Fruit fly (Drosophila melanogaster): ENCODE measurements around the gene rdgC.

rdgC gene

DNA sequence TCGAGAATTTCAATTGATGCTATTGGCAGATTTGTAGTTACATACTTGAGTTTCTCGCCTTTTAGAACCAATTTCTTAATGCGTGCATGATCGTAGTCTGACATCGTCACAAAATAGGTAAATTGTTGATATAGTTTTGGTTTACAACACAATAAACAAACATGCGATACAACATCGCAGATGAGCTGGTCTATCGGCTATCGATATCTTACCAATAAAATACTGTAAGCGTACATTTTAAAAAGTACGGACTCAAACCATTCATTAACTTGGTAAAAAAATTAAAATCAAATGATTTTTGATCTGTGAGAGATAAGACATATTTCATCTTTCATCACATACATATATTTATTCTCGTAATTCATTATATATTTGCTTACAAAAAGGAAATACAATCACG lies 48.9 kb downstream of the rdgC start, which contains the start of gene FRG1 (continued):
- no peak for TF ChIP-seq CG13775 (GFP tag; optimal IDR thresholded peaks at IDR 0.05)
- no peak for TF ChIP-seq CG8089 (GFP tag; optimal IDR thresholded peaks at IDR 0.05)
- TF ChIP-seq jumu (GFP tag; optimal IDR thresholded peaks at IDR 0.05): no peak
- no peak for TF ChIP-seq D19A (tag; optimal IDR thresholded peaks at IDR 0.05)
- TF ChIP-seq NC2β (GFP tag; optimal IDR thresholded peaks at IDR 0.05): no peak
- TF ChIP-seq Drgx (GFP tag; IDR thresholded peaks at IDR 0.05): no peak
- no peak for TF ChIP-seq mam (GFP tag; optimal IDR thresholded peaks at IDR 0.05)
- TF ChIP-seq Scr (GFP tag; IDR thresholded peaks at IDR 0.05; ENCODE audit: partially characterized antibody): peak; percentile 75
- no peak for TF ChIP-seq mirr (GFP tag; optimal IDR thresholded peaks at IDR 0.05)
- TF ChIP-seq CG7357 (GFP tag; IDR thresholded peaks at IDR 0.05): no peak
- no peak for TF ChIP-seq her (GFP tag; optimal IDR thresholded peaks at IDR 0.05)
- TF ChIP-seq CG6272 (GFP tag; IDR thresholded peaks at IDR 0.05): no peak
- TF ChIP-seq exex (tag; optimal IDR thresholded peaks at IDR 0.05): no peak
- TF ChIP-seq hbn (GFP tag; IDR thresholded peaks at IDR 0.05; ENCODE audit: partially characterized antibody): peak; percentile 72
- no peak for TF ChIP-seq caup (GFP tag; optimal IDR thresholded peaks at IDR 0.05; ENCODE audit: severe bottlenecking)
- no peak for TF ChIP-seq Fer2 (tag; optimal IDR thresholded peaks at IDR 0.05)
- peak; percentile 43; the same call in 2 of the 3 replicates for TF ChIP-seq CG7963 (GFP tag; IDR thresholded peaks at IDR 0.05; ENCODE audit: partially characterized antibody)
- no peak for TF ChIP-seq Ets97D (GFP tag; optimal IDR thresholded peaks at IDR 0.05)
- peak; percentile 87 for TF ChIP-seq CG13287 (GFP tag; IDR thresholded peaks at IDR 0.05; ENCODE audit: partially characterized antibody)
- TF ChIP-seq CG30020 (tag; optimal IDR thresholded peaks at IDR 0.05): peak; percentile 48
- TF ChIP-seq Doc3 (GFP tag; IDR thresholded peaks at IDR 0.05; ENCODE audit: partially characterized antibody): peak; percentile 59; the same call in 2 of the 3 replicates
- no peak for TF ChIP-seq ab (GFP tag; optimal IDR thresholded peaks at IDR 0.05)
- no peak for TF ChIP-seq CG5180 (GFP tag; optimal IDR thresholded peaks at IDR 0.05)
- TF ChIP-seq CG4424 (GFP tag; optimal IDR thresholded peaks at IDR 0.05): no peak
- TF ChIP-seq Elba2 (GFP tag; optimal IDR thresholded peaks at IDR 0.05): no peak
- no peak for TF ChIP-seq rib (GFP tag; IDR thresholded peaks at IDR 0.05)
- no peak for TF ChIP-seq CG18011 (GFP tag; optimal IDR thresholded peaks at IDR 0.05)
- no peak for TF ChIP-seq CG11504 (tag; optimal IDR thresholded peaks at IDR 0.05)
- peak; percentile 68 for TF ChIP-seq E2f2 (GFP tag; IDR thresholded peaks at IDR 0.05)
- peak; percentile 61; the same call in 1 of the 2 replicates for TF ChIP-seq sna (GFP tag; IDR thresholded peaks at IDR 0.05; ENCODE audit: partially characterized antibody)
- no peak for TF ChIP-seq CG6689 (GFP tag; IDR thresholded peaks at IDR 0.05)
- no peak for TF ChIP-seq CG2120 (GFP tag; optimal IDR thresholded peaks at IDR 0.05)
- no peak for TF ChIP-seq jing (GFP tag; optimal IDR thresholded peaks at IDR 0.05)
- TF ChIP-seq fd96Cb (tag; optimal IDR thresholded peaks at IDR 0.05): no peak
- no peak for TF ChIP-seq dmrt99B (tag; optimal IDR thresholded peaks at IDR 0.05)
- TF ChIP-seq CG4617 (GFP tag; optimal IDR thresholded peaks at IDR 0.05; ENCODE audit: borderline replicate concordance): peak; percentile 64
- TF ChIP-seq CG1603 (tag; optimal IDR thresholded peaks at IDR 0.05): peak; percentile 67
- TF ChIP-seq GATAe (GFP tag; conservative IDR thresholded peaks at IDR 0.05): no peak
- no peak for TF ChIP-seq Bteb2 (GFP tag; optimal IDR thresholded peaks at IDR 0.05)
- peak; percentile 76 for TF ChIP-seq Dll (GFP tag; IDR thresholded peaks at IDR 0.05; ENCODE audit: partially characterized antibody)
- TF ChIP-seq CG2129 (GFP tag; IDR thresholded peaks at IDR 0.05; ENCODE audit: partially characterized antibody): peak; percentile 39; the same call in 1 of the 2 replicates
- no peak for TF ChIP-seq Dip2 (GFP tag; IDR thresholded peaks at IDR 0.05)
- TF ChIP-seq sd (tag; optimal IDR thresholded peaks at IDR 0.05): no peak
- no peak for TF ChIP-seq seq (GFP tag; IDR thresholded peaks at IDR 0.05)
- no peak for TF ChIP-seq Eip74EF (GFP tag; optimal IDR thresholded peaks at IDR 0.05)
- TF ChIP-seq Nf-YB (GFP tag; optimal IDR thresholded peaks at IDR 0.05): no peak
- TF ChIP-seq ems (GFP tag; optimal IDR thresholded peaks at IDR 0.05): no peak
- no peak for TF ChIP-seq CG14441 (GFP tag; IDR thresholded peaks at IDR 0.05)
- no peak for TF ChIP-seq Antp (GFP tag; optimal IDR thresholded peaks at IDR 0.05)
- TF ChIP-seq CTCF (GFP tag; optimal IDR thresholded peaks at IDR 0.05): peak; percentile 38
- no peak for TF ChIP-seq CG14965 (GFP tag; optimal IDR thresholded peaks at IDR 0.05; ENCODE audit: borderline replicate concordance)

Data from whole organism, embryonic.